Worm (Caenorhabditis elegans) whole organism, mixed stage, embryonic: ENCODE measurements around the gene F47G9.6.

Source experiments
- M03D4.4 ChIP-seq: sonication (generic microtip); optimal IDR thresholded peaks from 2 replicates; lab custom pipeline; 2017; ENCODE audit warnings: mild to moderate bottlenecking, missing genetic modification characterization, missing compliant biosample characterization
- bed-3 ChIP-seq: fragments of 200-800 bp; sonication (Bioruptor generic); optimal IDR thresholded peaks from 3 replicates; lab custom pipeline; 2018; ENCODE audit warnings: mild to moderate bottlenecking, missing genetic modification characterization, moderate library complexity, missing compliant biosample characterization
- blmp-1 ChIP-seq: fragments of 150-350 bp; optimal IDR thresholded peaks from 2 replicates; lab custom pipeline; 2014; ENCODE audit warnings: missing biosample characterization, missing genetic modification characterization
- ceh-39 ChIP-seq: fragments of 150-350 bp; optimal IDR thresholded peaks from 2 replicates; lab custom pipeline; 2014; ENCODE audit warnings: missing biosample characterization, missing genetic modification characterization
- ceh-43 ChIP-seq: fragments of 200-800 bp; sonication (Bioruptor generic); optimal IDR thresholded peaks from 2 replicates; lab custom pipeline; 2018; ENCODE audit warnings: mild to moderate bottlenecking, missing genetic modification characterization, moderate library complexity, missing compliant biosample characterization
- ceh-83 ChIP-seq: fragments of 200-800 bp; sonication (Bioruptor generic); optimal IDR thresholded peaks from 2 replicates; lab custom pipeline; 2018; ENCODE audit warnings: mild to moderate bottlenecking, missing genetic modification characterization, missing compliant biosample characterization
- ces-1 ChIP-seq: fragments of 150-350 bp; optimal IDR thresholded peaks from 2 replicates; lab custom pipeline; 2014; ENCODE audit warnings: missing biosample characterization, missing genetic modification reagents, missing genetic modification characterization
- drap-1 ChIP-seq: fragments of 200-800 bp; sonication (Bioruptor generic); optimal IDR thresholded peaks from 3 replicates; lab custom pipeline; 2018; ENCODE audit warnings: mild to moderate bottlenecking, missing genetic modification characterization, missing compliant biosample characterization
- elt-1 ChIP-seq: sonication (generic microtip); optimal IDR thresholded peaks from 2 replicates; lab custom pipeline; 2017; ENCODE audit warnings: missing genetic modification characterization, mild to moderate bottlenecking, missing compliant biosample characterization, antibody characterized with exemption, moderate library complexity, borderline replicate concordance; ENCODE audit not compliant: insufficient read depth
- elt-3 ChIP-seq: fragments of 150-350 bp; optimal IDR thresholded peaks from 2 replicates; lab custom pipeline; 2014; ENCODE audit warnings: missing biosample characterization, missing genetic modification characterization
- flh-1 ChIP-seq: fragments of 200-800 bp; sonication (Bioruptor generic); optimal IDR thresholded peaks from 2 replicates; lab custom pipeline; 2018; ENCODE audit warnings: mild to moderate bottlenecking, missing genetic modification characterization, moderate library complexity, missing compliant biosample characterization
- ham-2 ChIP-seq: fragments of 200-800 bp; sonication (Bioruptor generic); optimal IDR thresholded peaks from 2 replicates; lab custom pipeline; 2018; ENCODE audit warnings: mild to moderate bottlenecking, missing genetic modification characterization, missing compliant biosample characterization
- hlh-1 ChIP-seq: fragments of 150-350 bp; optimal IDR thresholded peaks from 2 replicates; lab custom pipeline; 2014; ENCODE audit warnings: missing biosample characterization, missing genetic modification reagents, missing genetic modification characterization
- lin-13 ChIP-seq: fragments of 150-350 bp; optimal IDR thresholded peaks from 2 replicates; lab custom pipeline; 2014; ENCODE audit warnings: missing biosample characterization, missing genetic modification characterization
- lin-32 ChIP-seq: fragments of 200-800 bp; sonication (Bioruptor generic); optimal IDR thresholded peaks from 2 replicates; lab custom pipeline; 2018; ENCODE audit warnings: mild to moderate bottlenecking, missing genetic modification characterization, missing compliant biosample characterization
- lsy-2 ChIP-seq: fragments of 150-350 bp; optimal IDR thresholded peaks from 2 replicates; lab custom pipeline; 2014; ENCODE audit warnings: missing biosample characterization, missing genetic modification characterization
- mab-5 ChIP-seq: fragments of 150-350 bp; optimal IDR thresholded peaks from 2 replicates; lab custom pipeline; 2014; ENCODE audit warnings: missing biosample characterization, missing genetic modification characterization
- mep-1 ChIP-seq: fragments of 150-350 bp; optimal IDR thresholded peaks from 2 replicates; lab custom pipeline; 2017; ENCODE audit warnings: missing biosample characterization, missing genetic modification reagents, missing genetic modification characterization, inconsistent platforms
- mls-2 ChIP-seq: sonication (generic microtip); optimal IDR thresholded peaks from 2 replicates; lab custom pipeline; 2016; ENCODE audit warnings: mild to moderate bottlenecking, missing genetic modification characterization, moderate library complexity, missing compliant biosample characterization
- nhr-12 ChIP-seq: fragments of 150-350 bp; optimal IDR thresholded peaks from 2 replicates; lab custom pipeline; 2014; ENCODE audit warnings: missing biosample characterization, missing genetic modification characterization
- nhr-2 ChIP-seq: fragments of 150-350 bp; optimal IDR thresholded peaks from 2 replicates; lab custom pipeline; 2014; ENCODE audit warnings: missing biosample characterization, missing genetic modification characterization
- nhr-237 ChIP-seq: fragments of 150-350 bp; optimal IDR thresholded peaks from 2 replicates; lab custom pipeline; 2014; ENCODE audit warnings: missing biosample characterization, missing genetic modification characterization
- nhr-28 ChIP-seq: fragments of 150-350 bp; optimal IDR thresholded peaks from 2 replicates; lab custom pipeline; 2014; ENCODE audit warnings: missing biosample characterization, missing genetic modification characterization
- nhr-76 ChIP-seq: sonication (generic microtip); optimal IDR thresholded peaks from 2 replicates; lab custom pipeline; 2017; ENCODE audit warnings: missing biosample characterization, missing genetic modification characterization
- sem-2 ChIP-seq: fragments of 200-800 bp; sonication (Bioruptor generic); optimal IDR thresholded peaks from 2 replicates; lab custom pipeline; 2018; ENCODE audit warnings: mild to moderate bottlenecking, missing genetic modification characterization, missing compliant biosample characterization
- snpc-4 ChIP-seq: fragments of 150-350 bp; optimal IDR thresholded peaks from 2 replicates; lab custom pipeline; 2014; ENCODE audit warnings: missing biosample characterization, missing genetic modification characterization
- sptf-1 ChIP-seq: sonication (generic microtip); optimal IDR thresholded peaks from 2 replicates; lab custom pipeline; 2017; ENCODE audit warnings: mild to moderate bottlenecking, missing genetic modification characterization, moderate library complexity, missing compliant biosample characterization
- tbx-8 ChIP-seq: fragments of 200-800 bp; sonication (Bioruptor generic); optimal IDR thresholded peaks from 2 replicates; lab custom pipeline; 2018; ENCODE audit warnings: mild to moderate bottlenecking, missing genetic modification characterization, moderate library complexity, missing compliant biosample characterization
- unc-120 ChIP-seq: sonication (generic microtip); optimal IDR thresholded peaks from 2 replicates; lab custom pipeline; 2017; ENCODE audit warnings: missing genetic modification characterization, missing compliant biosample characterization; ENCODE audit not compliant: poor library complexity, severe bottlenecking
- unc-39 ChIP-seq: fragments of 150-350 bp; optimal IDR thresholded peaks from 2 replicates; lab custom pipeline; 2014; ENCODE audit warnings: missing biosample characterization, missing genetic modification characterization
- unc-62 ChIP-seq: fragments of 150-350 bp; optimal IDR thresholded peaks from 2 replicates; lab custom pipeline; 2014; ENCODE audit warnings: missing biosample characterization, missing genetic modification reagents, missing genetic modification characterization
- zip-8 ChIP-seq: fragments of 150-350 bp; optimal IDR thresholded peaks from 2 replicates; lab custom pipeline; 2014; ENCODE audit warnings: missing biosample characterization, missing genetic modification characterization
- ztf-11 ChIP-seq: fragments of 150-350 bp; optimal IDR thresholded peaks from 2 replicates; lab custom pipeline; 2014; ENCODE audit warnings: missing biosample characterization, missing genetic modification characterization

The F47G9.6 gene

ce11 chrV:11308346-11308745 lies 20.9 kb upstream of the F47G9.6 start, which contains the start of gene snf-11:
Gene snf-11 (minus strand): TSS chrV:11308446.
- TF ChIP-seq flh-1 (GFP tag; lab: Kevin White, UChicago) (no peak), nhr-2 (no peak), lin-13 (no peak), hlh-1 (no peak), ceh-83 (GFP tag; lab: Kevin White, UChicago) (no peak), nhr-76 (tag; lab: Kevin White, UChicago) (no peak), blmp-1 (tag; lab: Kevin White, UChicago) (no peak), ces-1 (no peak), mab-5 (tag; lab: Kevin White, UChicago) (no peak), tbx-8 (GFP tag; lab: Kevin White, UChicago) (no peak), lin-32 (GFP tag; lab: Kevin White, UChicago) (no peak), sem-2 (no peak), nhr-28 (tag; lab: Kevin White, UChicago) (no peak), drap-1 (GFP tag; lab: Kevin White, UChicago) (no peak)
- TF ChIP-seq, all 35 proteins: peak for 0

- TF ChIP-seq unc-62 = peak; percentile 79
- TF ChIP-seq ceh-43 (GFP tag; lab: Kevin White, UChicago) = no peak
- peak; percentile 64 for TF ChIP-seq hlh-1
- peak; percentile 66 for TF ChIP-seq unc-120 (tag; lab: Kevin White, UChicago)
- no peak for TF ChIP-seq lsy-2 (tag; lab: Kevin White, UChicago)
These were observed 20.3 kb upstream of the F47G9.6 start for ce11 chrV:11308915-11309314.

ce11 chrV:11311013-11311472 lies 18.2 kb upstream of the F47G9.6 start, which contains the start of gene T03F7.7:
Gene T03F7.7 (plus strand): TSS chrV:11311422.
- TF ChIP-seq lsy-2 (tag; lab: Kevin White, UChicago) (no peak), lin-32 (GFP tag; lab: Kevin White, UChicago) (no peak), ceh-83 (GFP tag; lab: Kevin White, UChicago) (no peak), mab-5 (tag; lab: Kevin White, UChicago) (no peak), elt-3 (tag; lab: Kevin White, UChicago) (no peak), bed-3 (GFP tag; lab: Kevin White, UChicago) (no peak), lin-13 (no peak), unc-120 (tag; lab: Kevin White, UChicago) (no peak), ztf-11 (tag; lab: Kevin White, UChicago) (no peak), elt-1 (tag; lab: Kevin White, UChicago) (no peak), snpc-4 (tag; lab: Kevin White, UChicago) (no peak), ceh-39 (tag; lab: Kevin White, UChicago) (no peak), M03D4.4 (no peak)

- no peak for TF ChIP-seq blmp-1 (tag; lab: Kevin White, UChicago)
- no peak for TF ChIP-seq ceh-39 (tag; lab: Kevin White, UChicago)
- no peak for TF ChIP-seq sem-2
- TF ChIP-seq mep-1 = no peak
- TF ChIP-seq snpc-4 (tag; lab: Kevin White, UChicago) = no peak
- TF ChIP-seq M03D4.4 = no peak
- no peak for TF ChIP-seq nhr-12 (tag; lab: Kevin White, UChicago)
- TF ChIP-seq elt-1 (tag; lab: Kevin White, UChicago) = no peak
- no peak for TF ChIP-seq drap-1 (GFP tag; lab: Kevin White, UChicago)
- no peak for TF ChIP-seq mab-5 (tag; lab: Kevin White, UChicago)
- TF ChIP-seq mls-2 (tag; lab: Kevin White, UChicago) = no peak
- TF ChIP-seq nhr-76 (tag; lab: Kevin White, UChicago) = no peak
- no peak for TF ChIP-seq ceh-83 (GFP tag; lab: Kevin White, UChicago)
- TF ChIP-seq nhr-28 (tag; lab: Kevin White, UChicago) = no peak
- TF ChIP-seq lin-32 (GFP tag; lab: Kevin White, UChicago) = no peak
These were observed 16.3 kb upstream of the F47G9.6 start for ce11 chrV:11312904-11313303.

- TF ChIP-seq ham-2 (GFP tag; lab: Kevin White, UChicago) = peak; percentile 99
- TF ChIP-seq tbx-8 (GFP tag; lab: Kevin White, UChicago) = peak; percentile 99
- TF ChIP-seq mab-5 (tag; lab: Kevin White, UChicago) = peak; percentile 74
- TF ChIP-seq mls-2 (tag; lab: Kevin White, UChicago) = peak; percentile 100
- TF ChIP-seq hlh-1 = peak; percentile 96
- TF ChIP-seq zip-8 (tag; lab: Kevin White, UChicago) = no peak
- peak; percentile 91 for TF ChIP-seq unc-62
- peak; percentile 99 for TF ChIP-seq sptf-1
- TF ChIP-seq nhr-2 = peak; percentile 27
- no peak for TF ChIP-seq ces-1
- no peak for TF ChIP-seq snpc-4 (tag; lab: Kevin White, UChicago)
- TF ChIP-seq unc-120 (tag; lab: Kevin White, UChicago) = peak; percentile 98
- TF ChIP-seq bed-3 (GFP tag; lab: Kevin White, UChicago) = peak; percentile 98
- TF ChIP-seq nhr-28 (tag; lab: Kevin White, UChicago) = peak; percentile 92
- TF ChIP-seq lin-32 (GFP tag; lab: Kevin White, UChicago) = peak; percentile 100
- peak; percentile 75 for TF ChIP-seq lsy-2 (tag; lab: Kevin White, UChicago)
- peak; percentile 52 for TF ChIP-seq ceh-39 (tag; lab: Kevin White, UChicago)
- peak; percentile 95 for TF ChIP-seq lin-13
- TF ChIP-seq elt-1 (tag; lab: Kevin White, UChicago) = peak; percentile 83
- TF ChIP-seq blmp-1 (tag; lab: Kevin White, UChicago) = peak; percentile 77
- TF ChIP-seq unc-39 = peak; percentile 100
- peak; percentile 89 for TF ChIP-seq nhr-12 (tag; lab: Kevin White, UChicago)
- peak; percentile 99 for TF ChIP-seq M03D4.4
- peak; percentile 98 for TF ChIP-seq ztf-11 (tag; lab: Kevin White, UChicago)
- peak; percentile 94 for TF ChIP-seq mep-1
- TF ChIP-seq nhr-237 = peak; percentile 63
- TF ChIP-seq flh-1 (GFP tag; lab: Kevin White, UChicago) = peak; percentile 98
These were observed 14.9 kb upstream of the F47G9.6 start for ce11 chrV:11314025-11314880.
